Fruit fly (Drosophila melanogaster) whole organism, embryonic: ENCODE data around the gene CG10470.

Experiments used
- Atf-2 ChIP-seq: fragments of 200-800 bp; sonication (Bioruptor generic); optimal IDR thresholded peaks from 2 replicates; lab custom pipeline; 2016; ENCODE audit warnings: missing biosample characterization, missing genetic modification characterization
- Atf6 ChIP-seq: fragments of 200-800 bp; sonication (Bioruptor generic); IDR thresholded peaks from 2 replicates; pipeline ENCODE4 v1.3.6; 2022; ENCODE audit warnings: missing biosample characterization, missing genetic modification characterization
- B-H2 ChIP-seq: fragments of 200-800 bp; sonication (Bioruptor generic); optimal IDR thresholded peaks from 2 replicates; lab custom pipeline; 2018; ENCODE audit warnings: missing biosample characterization, mild to moderate bottlenecking, missing genetic modification characterization
- Bteb2 ChIP-seq: fragments of 200-800 bp; sonication (Bioruptor generic); optimal IDR thresholded peaks from 2 replicates; lab custom pipeline; 2016; ENCODE audit warnings: missing biosample characterization, missing genetic modification characterization
- CG10565 ChIP-seq: fragments of 200-800 bp; sonication (Bioruptor generic); optimal IDR thresholded peaks from 3 replicates; lab custom pipeline; 2016; ENCODE audit warnings: missing biosample characterization, mild to moderate bottlenecking, missing genetic modification characterization
- CG12155 ChIP-seq: fragments of 200-800 bp; sonication (Bioruptor generic); optimal IDR thresholded peaks from 3 replicates; lab custom pipeline; 2016; ENCODE audit warnings: missing biosample characterization, missing genetic modification characterization
- CG12236 ChIP-seq: fragments of 200-800 bp; sonication (Bioruptor generic); optimal IDR thresholded peaks from 2 replicates; lab custom pipeline; 2016; ENCODE audit warnings: missing biosample characterization, missing genetic modification characterization
- CG15011 ChIP-seq: fragments of 200-800 bp; sonication (Bioruptor generic); optimal IDR thresholded peaks from 3 replicates; lab custom pipeline; 2018; ENCODE audit warnings: missing biosample characterization, mild to moderate bottlenecking, missing genetic modification characterization
- CG15073 ChIP-seq: fragments of 200-800 bp; sonication (Bioruptor generic); optimal IDR thresholded peaks from 2 replicates; lab custom pipeline; 2016; ENCODE audit warnings: missing biosample characterization, missing genetic modification characterization
- CG15601 ChIP-seq: fragments of 200-800 bp; sonication (Bioruptor generic); optimal IDR thresholded peaks from 3 replicates; lab custom pipeline; 2019; ENCODE audit warnings: missing biosample characterization, mild to moderate bottlenecking, missing genetic modification characterization, moderate library complexity
- CG1647 ChIP-seq: fragments of 200-800 bp; sonication (Bioruptor generic); optimal IDR thresholded peaks from 3 replicates; lab custom pipeline; 2016; ENCODE audit warnings: missing biosample characterization, missing genetic modification characterization
- CG33557 ChIP-seq: fragments of 200-800 bp; sonication (Bioruptor generic); optimal IDR thresholded peaks from 2 replicates; lab custom pipeline; 2019; ENCODE audit warnings: missing biosample characterization, mild to moderate bottlenecking, missing genetic modification characterization, moderate library complexity
- CG3407 ChIP-seq: fragments of 200-800 bp; sonication (Bioruptor generic); optimal IDR thresholded peaks from 2 replicates; lab custom pipeline; 2018; ENCODE audit warnings: missing biosample characterization, mild to moderate bottlenecking, missing genetic modification characterization
- CG34376 ChIP-seq: fragments of 200-800 bp; sonication (Bioruptor generic); optimal IDR thresholded peaks from 2 replicates; lab custom pipeline; 2018; ENCODE audit warnings: missing biosample characterization, mild to moderate bottlenecking, missing genetic modification characterization
- CG4404 ChIP-seq: fragments of 200-800 bp; sonication (Bioruptor generic); IDR thresholded peaks from 2 replicates; pipeline ENCODE4 v1.3.6; 2022; ENCODE audit warnings: missing biosample characterization, missing genetic modification characterization
- CG4424 ChIP-seq: fragments of 200-800 bp; sonication (Bioruptor generic); optimal IDR thresholded peaks from 3 replicates; lab custom pipeline; 2016; ENCODE audit warnings: missing biosample characterization, missing genetic modification characterization
- CG5180 ChIP-seq: fragments of 200-800 bp; sonication (Bioruptor generic); optimal IDR thresholded peaks from 3 replicates; lab custom pipeline; 2017; ENCODE audit warnings: missing biosample characterization, missing genetic modification characterization, mild to moderate bottlenecking, moderate library complexity, missing genetic modification reagents
- CG6854 ChIP-seq: fragments of 200-800 bp; sonication (Bioruptor generic); optimal IDR thresholded peaks from 3 replicates; lab custom pipeline; 2017; ENCODE audit warnings: missing biosample characterization, mild to moderate bottlenecking, missing genetic modification characterization
- CG7556 ChIP-seq: fragments of 200-800 bp; sonication (Bioruptor generic); optimal IDR thresholded peaks from 2 replicates; lab custom pipeline; 2017; ENCODE audit warnings: missing biosample characterization, mild to moderate bottlenecking, missing genetic modification characterization
- CG8290 ChIP-seq, 3 experiments: fragments of 200-800 bp; sonication (Bioruptor generic); optimal IDR thresholded peaks; 2 replicates each; lab custom pipeline; 2016 to 2019; ENCODE audit warnings: missing biosample characterization in 3 of 3, missing genetic modification characterization in 3 of 3, mild to moderate bottlenecking in 2 of 3, moderate library complexity in 1 of 3
- CG8359 ChIP-seq: fragments of 200-800 bp; sonication (Bioruptor generic); optimal IDR thresholded peaks from 2 replicates; lab custom pipeline; 2017; ENCODE audit warnings: missing biosample characterization, mild to moderate bottlenecking, missing genetic modification characterization, borderline replicate concordance
- CG8478 ChIP-seq: fragments of >200 bp; optimal IDR thresholded peaks from 2 replicates; lab custom pipeline; 2018
- Camta ChIP-seq: fragments of 200-800 bp; sonication (Bioruptor generic); optimal IDR thresholded peaks from 2 replicates; lab custom pipeline; 2016; ENCODE audit warnings: missing biosample characterization, missing genetic modification characterization
- D19A ChIP-seq: fragments of 200-800 bp; optimal IDR thresholded peaks from 3 replicates; lab custom pipeline; 2019; ENCODE audit warnings: missing biosample characterization, mild to moderate bottlenecking, missing genetic modification characterization, moderate library complexity
- Dip3 ChIP-seq: fragments of 200-800 bp; sonication (Bioruptor generic); optimal IDR thresholded peaks from 3 replicates; lab custom pipeline; 2016; ENCODE audit warnings: missing biosample characterization, missing genetic modification characterization
- Doc3 ChIP-seq: fragments of 200-800 bp; sonication (Bioruptor generic); IDR thresholded peaks from 3 replicates; pipeline ENCODE4 v1.3.6; 2022; ENCODE audit warnings: missing biosample characterization, missing genetic modification characterization; ENCODE audit not compliant: partially characterized antibody
- Drgx ChIP-seq: fragments of 200-800 bp; sonication (Bioruptor generic); IDR thresholded peaks from 2 replicates; pipeline ENCODE4 v1.3.6; 2022; ENCODE audit warnings: missing biosample characterization, missing genetic modification characterization
- Hr78 ChIP-seq, 2 experiments: fragments of 200-800 bp in 1 of 2; fragments of >200 bp in 1 of 2; sonication (Bioruptor generic) in 1 of 2; optimal IDR thresholded peaks; 2 replicates each; lab custom pipeline; 2017 to 2019; ENCODE audit warnings: missing biosample characterization in 2 of 2, missing genetic modification characterization in 2 of 2, mild to moderate bottlenecking in 1 of 2, moderate library complexity in 1 of 2
- NC2β ChIP-seq: fragments of 200-800 bp; sonication (Bioruptor generic); optimal IDR thresholded peaks from 2 replicates; lab custom pipeline; 2016; ENCODE audit warnings: missing biosample characterization, missing genetic modification characterization
- NFAT ChIP-seq: fragments of 200-800 bp; sonication (Bioruptor generic); IDR thresholded peaks from 2 replicates; pipeline ENCODE4 v1.3.6; 2022; ENCODE audit warnings: missing biosample characterization, missing genetic modification characterization
- Nf-YB ChIP-seq: fragments of 200-800 bp; sonication (Bioruptor generic); optimal IDR thresholded peaks from 3 replicates; lab custom pipeline; 2019; ENCODE audit warnings: missing biosample characterization, mild to moderate bottlenecking, missing genetic modification characterization, moderate library complexity
- Optix ChIP-seq: fragments of 200-800 bp; sonication (Bioruptor generic); IDR thresholded peaks from 3 replicates; pipeline ENCODE4 v1.3.6; 2022; ENCODE audit warnings: missing biosample characterization, missing genetic modification characterization
- Side ChIP-seq: fragments of 200-800 bp; sonication (Bioruptor generic); optimal IDR thresholded peaks from 2 replicates; lab custom pipeline; 2016; ENCODE audit warnings: missing biosample characterization, missing genetic modification characterization
- Sox102F ChIP-seq: fragments of 200-800 bp; sonication (Bioruptor generic); optimal IDR thresholded peaks from 2 replicates; lab custom pipeline; 2018; ENCODE audit warnings: missing biosample characterization, mild to moderate bottlenecking, missing genetic modification characterization, moderate library complexity
- br ChIP-seq: fragments of >200 bp; optimal IDR thresholded peaks from 2 replicates; lab custom pipeline; 2017
- btn ChIP-seq: fragments of 200-800 bp; sonication (Bioruptor generic); optimal IDR thresholded peaks from 2 replicates; lab custom pipeline; 2016; ENCODE audit warnings: missing biosample characterization, missing genetic modification characterization
- chm ChIP-seq: fragments of 200-800 bp; sonication (Bioruptor generic); IDR thresholded peaks from 2 replicates; pipeline ENCODE4 v1.3.6; 2022; ENCODE audit warnings: missing biosample characterization, missing genetic modification characterization
- cwo ChIP-seq: fragments of 200-800 bp; sonication (Bioruptor generic); optimal IDR thresholded peaks from 3 replicates; lab custom pipeline; 2017; ENCODE audit warnings: missing biosample characterization, missing genetic modification characterization, mild to moderate bottlenecking, moderate library complexity, missing genetic modification reagents
- disco-r ChIP-seq: fragments of 200-800 bp; sonication (Bioruptor generic); optimal IDR thresholded peaks from 2 replicates; lab custom pipeline; 2016; ENCODE audit warnings: missing biosample characterization, missing genetic modification characterization
- en ChIP-seq: fragments of 200-800 bp; sonication (Bioruptor generic); optimal IDR thresholded peaks from 2 replicates; lab custom pipeline; 2016; ENCODE audit warnings: missing biosample characterization, missing genetic modification characterization
- fd96Cb ChIP-seq: fragments of 200-800 bp; sonication (Bioruptor generic); optimal IDR thresholded peaks from 2 replicates; lab custom pipeline; 2018; ENCODE audit warnings: missing biosample characterization, mild to moderate bottlenecking, missing genetic modification characterization, moderate library complexity
- ham ChIP-seq: fragments of 200-800 bp; sonication (Bioruptor generic); IDR thresholded peaks from 2 replicates; pipeline ENCODE4 v1.3.6; 2022; ENCODE audit warnings: missing biosample characterization, missing genetic modification characterization
- lmd ChIP-seq: fragments of 200-800 bp; sonication (Bioruptor generic); IDR thresholded peaks from 2 replicates; pipeline ENCODE4 v1.3.6; 2022; ENCODE audit warnings: missing biosample characterization, missing genetic modification characterization
- mirr ChIP-seq: fragments of 200-800 bp; sonication (Bioruptor generic); optimal IDR thresholded peaks from 3 replicates; lab custom pipeline; 2018; ENCODE audit warnings: missing biosample characterization, mild to moderate bottlenecking, missing genetic modification characterization
- nmo ChIP-seq: fragments of 200-800 bp; sonication (Bioruptor generic); optimal IDR thresholded peaks from 2 replicates; lab custom pipeline; 2018; ENCODE audit warnings: missing biosample characterization, mild to moderate bottlenecking, missing genetic modification characterization, moderate library complexity
- pnt ChIP-seq: fragments of 200-800 bp; sonication (Bioruptor generic); optimal IDR thresholded peaks from 3 replicates; lab custom pipeline; 2016; ENCODE audit warnings: missing biosample characterization, missing genetic modification characterization
- salm ChIP-seq: fragments of 200-800 bp; sonication (Bioruptor generic); optimal IDR thresholded peaks from 2 replicates; lab custom pipeline; 2018; ENCODE audit warnings: missing biosample characterization, mild to moderate bottlenecking, missing genetic modification characterization
- sc ChIP-seq, 3 experiments: fragments of >200 bp in 2 of 3; fragments of 200-800 bp in 1 of 3; sonication (Bioruptor generic) in 1 of 3; optimal IDR thresholded peaks; 2 replicates in 2 of 3; 3 replicates in 1 of 3; lab custom pipeline; 2017; ENCODE audit warnings: mild to moderate bottlenecking in 1 of 3, missing biosample characterization in 1 of 3, missing genetic modification characterization in 1 of 3, missing genetic modification reagents in 1 of 3
- sens ChIP-seq: fragments of 200-800 bp; sonication (Bioruptor generic); peaks from one replicate; lab custom pipeline; 2016; ENCODE audit warnings: missing biosample characterization, missing genetic modification characterization
- sim ChIP-seq: fragments of 200-800 bp; sonication (Bioruptor generic); IDR thresholded peaks from 2 replicates; pipeline ENCODE4 v1.3.6; 2022; ENCODE audit warnings: missing biosample characterization, missing genetic modification characterization
- sqz ChIP-seq: fragments of 200-800 bp; sonication (Bioruptor generic); optimal IDR thresholded peaks from 3 replicates; lab custom pipeline; 2018; ENCODE audit warnings: missing biosample characterization, mild to moderate bottlenecking, missing genetic modification characterization

Gene CG10470

DNA sequence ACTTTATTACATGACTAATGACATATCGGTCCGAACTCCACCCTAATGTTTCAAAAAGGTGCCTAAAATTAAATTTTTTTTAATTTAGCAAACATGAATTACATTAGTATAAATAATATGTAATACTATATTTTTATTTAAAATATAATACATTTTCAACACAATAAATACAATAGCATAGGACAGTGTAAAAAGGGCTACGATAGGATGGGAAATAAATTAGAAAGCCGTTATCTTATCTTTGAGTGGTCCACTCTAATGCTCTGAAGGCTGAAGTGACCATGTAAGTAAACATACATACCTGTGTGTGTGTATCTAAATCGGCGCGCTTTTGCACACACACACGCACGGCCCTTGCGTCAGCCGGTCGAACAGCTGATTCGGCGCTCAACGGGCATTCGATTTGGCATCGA is 45.9 kb upstream of the CG10470 start, which contains the start of gene CG31793 (continued):
- TF ChIP-seq CG7556 (GFP tag; lab: Kevin White, UChicago) (peak; percentile 72), D19A (tag; lab: Kevin White, UChicago) (peak; percentile 62), sqz (GFP tag; lab: Kevin White, UChicago) (no peak), CG8478 (lab: Kevin White, UChicago) (no peak), sim (GFP tag; lab: Robert Waterston, UW) (no peak), Bteb2 (GFP tag; lab: Kevin White, UChicago) (no peak), Dip3 (no peak), sens (GFP tag; lab: Kevin White, UChicago) (peak; percentile 66), CG15073 (no peak), CG12155 (GFP tag; lab: Kevin White, UChicago) (peak; percentile 32), CG12236 (GFP tag; lab: Kevin White, UChicago) (no peak), CG34376 (GFP tag; lab: Kevin White, UChicago) (peak; percentile 66), Camta (GFP tag; lab: Kevin White, UChicago) (no peak), ham (GFP tag; lab: Robert Waterston, UW) (no peak), en (GFP tag; lab: Kevin White, UChicago) (no peak), Nf-YB (GFP tag; lab: Kevin White, UChicago) (peak; percentile 19), CG15011 (GFP tag; lab: Kevin White, UChicago) (peak; percentile 5), CG4424 (GFP tag; lab: Kevin White, UChicago) (peak; percentile 23), Atf-2 (GFP tag; lab: Kevin White, UChicago) (no peak), mirr (peak; percentile 74), B-H2 (GFP tag; lab: Kevin White, UChicago) (peak; percentile 49), CG1647 (GFP tag; lab: Kevin White, UChicago) (no peak), CG8290 (GFP tag; optimal IDR thresholded peaks at IDR 0.05; lab: Kevin White, UChicago) (no peak), CG8290 (tag; optimal IDR thresholded peaks at IDR 0.05; lab: Kevin White, UChicago) (peak in 1 of 2 experiments; percentile 59), NFAT (GFP tag; lab: Robert Waterston, UW) (peak; percentile 41; the same call in 1 of the 2 replicates), CG6854 (GFP tag; lab: Kevin White, UChicago) (peak; percentile 56), sc (optimal IDR thresholded peaks at IDR 0.05; lab: Kevin White, UChicago) (no peak), sc (GFP tag; optimal IDR thresholded peaks at IDR 0.05; lab: Kevin White, UChicago) (no peak), Atf6 (GFP tag; lab: Robert Waterston, UW) (peak; percentile 64), pnt (GFP tag; lab: Kevin White, UChicago) (no peak), CG10565 (GFP tag; lab: Kevin White, UChicago) (no peak), br (lab: Kevin White, UChicago) (no peak), chm (GFP tag; lab: Robert Waterston, UW) (no peak; the same call in 1 of the 2 replicates), CG33557 (no peak), CG15601 (tag; lab: Kevin White, UChicago) (no peak), Hr78 (GFP tag; optimal IDR thresholded peaks at IDR 0.05; lab: Kevin White, UChicago) (no peak), Drgx (GFP tag; lab: Robert Waterston, UW) (peak; percentile 73), cwo (GFP tag; lab: Kevin White, UChicago) (peak; percentile 73), Doc3 (no peak), CG3407 (GFP tag; lab: Kevin White, UChicago) (no peak), disco-r (GFP tag; lab: Kevin White, UChicago) (no peak), lmd (GFP tag; lab: Robert Waterston, UW) (no peak), NC2β (no peak), Sox102F (GFP tag; lab: Kevin White, UChicago) (peak; percentile 58), nmo (GFP tag; lab: Kevin White, UChicago) (peak; percentile 30), CG4404 (GFP tag; lab: Robert Waterston, UW) (no peak), Optix (GFP tag; lab: Robert Waterston, UW) (no peak), salm (no peak), fd96Cb (tag; lab: Kevin White, UChicago) (peak; percentile 26), CG5180 (GFP tag; lab: Kevin White, UChicago) (no peak), Side (no peak), btn (no peak), CG8359 (GFP tag; lab: Kevin White, UChicago) (no peak)
